Worm (Caenorhabditis elegans): ENCODE measurements around the gene twk-34.

DNA sequence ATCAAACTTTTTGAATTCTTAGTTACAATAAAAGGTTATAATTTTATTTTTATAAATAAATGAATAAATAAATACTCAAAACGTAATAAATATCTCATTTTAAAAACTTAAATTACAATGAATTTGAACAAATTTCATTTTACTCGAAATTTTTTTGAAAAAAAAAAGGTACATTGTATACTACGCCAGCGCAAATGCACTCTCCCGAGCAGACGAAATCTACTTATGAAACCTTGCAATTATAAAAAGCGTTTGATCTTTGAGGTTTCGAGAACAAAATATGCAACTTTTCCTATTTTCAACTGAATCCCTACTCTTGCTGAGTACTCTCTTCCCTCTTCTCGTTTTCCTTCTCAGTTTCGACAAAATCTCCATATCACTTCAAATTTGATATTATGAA, 17.1 kb upstream of the twk-34 start, which contains the start of gene nhr-197:
- TF ChIP-seq pha-4 (tag; optimal IDR thresholded peaks at IDR 0.05) (no peak), lsy-2 (tag; optimal IDR thresholded peaks at IDR 0.05) (no peak), nhr-12 (tag; optimal IDR thresholded peaks at IDR 0.05) (no peak), nhr-237 (tag; optimal IDR thresholded peaks at IDR 0.05) (no peak), M03D4.4 (tag; optimal IDR thresholded peaks at IDR 0.05) (no peak), snpc-4 (tag; optimal IDR thresholded peaks at IDR 0.05) (no peak), cnd-1 (tag; optimal IDR thresholded peaks at IDR 0.05) (no peak), ztf-11 (tag; optimal IDR thresholded peaks at IDR 0.05) (no peak), unc-120 (tag; optimal IDR thresholded peaks at IDR 0.05; ENCODE audit: poor library complexity, severe bottlenecking) (no peak)
